Worm (Caenorhabditis elegans) whole organism, midembryonic: ENCODE results near the gene Y73C8B.2.

Source experiments
- flt-1 ChIP-seq: fragments of 200-800 bp; sonication (Bioruptor generic); IDR thresholded peaks from 2 replicates; pipeline ENCODE4 v1.3.6; 2022; ENCODE audit warnings: missing genetic modification characterization, missing compliant biosample characterization
- med-1 ChIP-seq: sonication (generic microtip); optimal IDR thresholded peaks from 2 replicates; lab custom pipeline; 2017; ENCODE audit warnings: missing genetic modification characterization, mild to moderate bottlenecking, missing compliant biosample characterization, antibody characterized with exemption, missing genetic modification reagents; ENCODE audit not compliant: insufficient read depth
- ref-1 ChIP-seq: fragments of 200-800 bp; sonication (Bioruptor generic); conservative IDR thresholded peaks from 2 replicates; pipeline ENCODE4 v1.3.6; 2022; ENCODE audit warnings: missing genetic modification reagents, missing genetic modification characterization, missing compliant biosample characterization
- ztf-29 ChIP-seq: fragments of 200-800 bp; sonication (Bioruptor generic); IDR thresholded peaks from 2 replicates; pipeline ENCODE4 v1.3.6; 2022; ENCODE audit warnings: missing genetic modification reagents, missing genetic modification characterization, missing compliant biosample characterization

ce11 chrV:3151862-3152261 is 42.9 kb downstream of the Y73C8B.2 start, which contains the start of gene srab-6:
- TF ChIP-seq ztf-29 (GFP tag; lab: Robert Waterston, UW) = no peak
- no peak for TF ChIP-seq flt-1
- TF ChIP-seq ref-1 (GFP tag; lab: Robert Waterston, UW) = no peak
- TF ChIP-seq med-1 (GFP tag; lab: Kevin White, UChicago) = no peak
